Fruit fly (Drosophila melanogaster): ENCODE results near the gene Rab39.

Rab39 gene

DNA sequence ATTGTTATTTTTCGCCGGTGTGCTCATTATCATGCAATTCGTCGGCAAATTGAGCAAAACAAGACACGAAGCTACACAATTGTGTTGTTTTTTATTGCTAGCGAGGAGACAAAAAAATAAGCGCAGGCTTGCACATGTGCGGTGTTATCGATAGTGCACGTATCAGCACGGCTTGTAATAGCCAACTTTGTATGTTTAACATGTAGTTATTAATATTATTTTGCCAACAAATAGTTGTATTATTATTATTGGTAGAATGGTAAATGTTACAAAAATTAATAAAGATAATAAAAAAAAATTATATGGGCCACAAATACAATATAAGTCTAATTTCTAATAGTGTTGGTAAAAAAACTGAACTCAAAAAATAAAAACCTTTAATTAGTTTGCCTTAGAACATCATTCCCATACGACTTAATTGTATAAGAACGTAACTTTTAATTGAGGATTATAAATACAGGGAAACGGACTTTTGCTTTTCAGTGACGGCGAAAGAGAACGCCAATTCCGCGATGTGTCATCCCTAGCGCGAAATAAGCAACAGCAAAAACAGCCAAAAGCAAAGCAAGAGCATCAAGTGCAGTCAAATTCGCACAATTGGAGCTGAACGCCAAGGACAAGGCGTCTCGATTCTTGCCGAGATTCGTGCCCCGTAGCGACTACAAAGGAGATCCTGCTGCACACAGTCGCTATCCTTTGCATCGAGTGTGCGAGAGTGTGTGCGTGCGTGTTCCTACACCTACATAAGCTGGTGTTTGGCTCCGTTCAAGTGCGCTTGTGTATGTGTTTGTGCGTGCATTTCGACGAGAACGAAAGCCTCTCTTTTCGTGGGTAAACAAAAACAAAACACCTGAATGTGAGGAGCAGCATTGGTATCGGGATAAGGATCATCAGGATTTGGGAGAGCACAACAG lies 6.2 kb upstream of the Rab39 start, which contains the start of the genes NELF-B and CG12155:
Gene NELF-B, minus strand, starts transcription at position 111 of the 914 bp plus-strand sequence.
Gene CG12155, plus strand, starts transcription at position 505 of the 914 bp plus-strand sequence.
- TF ChIP-seq CG8478 (optimal IDR thresholded peaks at IDR 0.05) (no peak), usp (GFP tag; optimal IDR thresholded peaks at IDR 0.05) (no peak), Dll (optimal IDR thresholded peaks at IDR 0.05) (no peak), psq (optimal IDR thresholded peaks at IDR 0.05) (no peak), pan (optimal IDR thresholded peaks at IDR 0.05) (no peak), EcR (GFP tag; optimal IDR thresholded peaks at IDR 0.05) (no peak)

DNA sequence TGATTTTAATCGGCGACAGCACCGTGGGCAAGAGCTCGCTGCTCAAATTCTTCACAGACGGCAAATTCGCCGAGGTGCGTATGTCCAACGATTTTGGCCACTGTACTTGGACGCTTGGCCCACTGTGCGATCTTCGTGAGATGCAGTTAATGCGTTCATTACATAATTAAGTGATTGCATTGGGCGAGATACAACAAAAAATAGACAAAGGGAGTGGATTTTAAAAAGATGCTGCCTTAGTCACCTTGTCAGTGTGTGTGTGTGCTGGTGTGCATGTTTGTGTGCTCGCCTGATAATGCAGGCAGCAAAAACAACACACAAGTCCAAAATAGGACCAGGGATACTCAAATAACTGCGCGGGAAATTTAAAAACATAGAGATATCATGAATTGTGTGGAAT lies 539 bp downstream of the Rab39 start:
- TF ChIP-seq EcR (GFP tag; optimal IDR thresholded peaks at IDR 0.05) (no peak), pan (optimal IDR thresholded peaks at IDR 0.05) (no peak), CG8478 (optimal IDR thresholded peaks at IDR 0.05) (no peak), psq (optimal IDR thresholded peaks at IDR 0.05) (no peak), usp (GFP tag; optimal IDR thresholded peaks at IDR 0.05) (no peak), Dll (optimal IDR thresholded peaks at IDR 0.05) (no peak)

DNA sequence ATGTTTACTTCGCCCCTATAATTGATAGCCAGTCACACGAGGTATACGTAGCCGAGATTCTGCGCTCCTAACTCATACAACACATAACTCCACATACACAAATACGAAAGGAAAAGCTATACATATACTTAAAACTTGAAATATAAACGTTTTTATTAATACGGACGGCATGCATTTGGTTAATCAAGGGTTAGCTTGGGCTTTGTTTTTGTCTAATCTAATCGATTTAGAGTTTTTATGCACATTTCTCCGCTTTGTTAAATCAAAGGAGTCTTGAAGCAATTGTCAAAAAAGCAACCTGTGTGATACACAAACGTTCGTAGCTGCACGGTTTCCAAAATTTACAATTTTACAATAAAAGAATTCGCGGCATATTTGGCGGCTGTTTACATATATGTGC lies 1.9 kb downstream of the Rab39 start, which contains the start of gene Tom40:
Gene Tom40, plus strand, starts transcription at position 301 of the 400 bp plus-strand sequence.
- no peak for TF ChIP-seq EcR (GFP tag; optimal IDR thresholded peaks at IDR 0.05)
- TF ChIP-seq usp (GFP tag; optimal IDR thresholded peaks at IDR 0.05) = no peak
- TF ChIP-seq psq (optimal IDR thresholded peaks at IDR 0.05) = no peak
- TF ChIP-seq Dll (optimal IDR thresholded peaks at IDR 0.05) = no peak
- TF ChIP-seq CG8478 (optimal IDR thresholded peaks at IDR 0.05) = no peak
- TF ChIP-seq pan (optimal IDR thresholded peaks at IDR 0.05) = no peak

DNA sequence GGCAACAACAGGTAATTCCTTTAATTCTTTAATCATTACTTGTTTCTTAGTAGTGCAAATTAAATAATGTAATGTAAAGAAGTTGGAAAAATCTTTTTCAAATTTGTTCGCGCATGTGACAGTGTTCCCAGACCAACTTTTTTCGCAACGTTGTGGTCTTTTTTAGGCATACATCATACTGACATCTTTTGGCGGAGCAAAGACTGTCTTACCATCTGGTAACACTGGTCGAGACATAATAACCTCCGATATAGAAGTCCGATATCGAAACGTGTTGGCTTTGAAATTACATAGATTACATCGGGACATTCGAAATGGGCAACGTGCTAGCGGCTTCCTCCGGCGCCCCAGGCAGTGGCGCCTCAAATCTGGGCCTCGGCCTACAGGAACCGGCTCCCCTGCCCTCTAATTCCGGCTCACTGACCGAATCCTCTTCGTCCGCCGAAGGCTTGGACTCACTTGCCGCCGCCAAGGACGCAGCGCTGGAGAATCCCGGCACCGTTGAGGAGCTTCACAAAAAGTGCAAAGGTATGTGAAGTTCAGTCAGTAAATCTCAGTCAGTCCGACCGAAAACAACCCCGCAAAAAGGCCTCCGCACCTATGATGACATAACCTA lies 2.5 kb downstream of the Rab39 start:
- TF ChIP-seq pan (optimal IDR thresholded peaks at IDR 0.05) (no peak), usp (GFP tag; optimal IDR thresholded peaks at IDR 0.05) (no peak), Dll (optimal IDR thresholded peaks at IDR 0.05) (no peak), psq (optimal IDR thresholded peaks at IDR 0.05) (no peak), EcR (GFP tag; optimal IDR thresholded peaks at IDR 0.05) (no peak), CG8478 (optimal IDR thresholded peaks at IDR 0.05) (no peak)

DNA sequence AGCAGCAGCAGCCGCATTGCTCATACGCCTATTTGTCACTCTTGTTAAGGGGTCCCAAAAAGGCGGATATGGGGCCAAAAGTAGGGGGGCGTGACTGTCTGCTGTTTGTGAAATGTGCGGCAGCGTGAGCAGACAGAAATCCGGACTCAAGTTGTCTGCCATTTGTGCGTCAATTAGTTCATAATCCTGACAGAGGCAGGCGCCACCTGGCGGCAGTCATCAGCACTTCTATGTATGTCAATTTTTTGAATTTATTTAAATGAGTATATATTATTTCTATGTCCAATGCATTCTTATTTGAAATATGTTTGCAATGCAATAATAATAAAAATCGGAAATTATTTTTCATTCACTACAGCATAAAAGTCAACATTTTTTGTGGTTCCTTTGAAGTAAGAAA lies 9.3 kb downstream of the Rab39 start:
- TF ChIP-seq psq (optimal IDR thresholded peaks at IDR 0.05) (no peak), Dll (optimal IDR thresholded peaks at IDR 0.05) (no peak), usp (GFP tag; optimal IDR thresholded peaks at IDR 0.05) (no peak), CG8478 (optimal IDR thresholded peaks at IDR 0.05) (no peak), EcR (GFP tag; optimal IDR thresholded peaks at IDR 0.05) (no peak), pan (optimal IDR thresholded peaks at IDR 0.05) (no peak)

DNA sequence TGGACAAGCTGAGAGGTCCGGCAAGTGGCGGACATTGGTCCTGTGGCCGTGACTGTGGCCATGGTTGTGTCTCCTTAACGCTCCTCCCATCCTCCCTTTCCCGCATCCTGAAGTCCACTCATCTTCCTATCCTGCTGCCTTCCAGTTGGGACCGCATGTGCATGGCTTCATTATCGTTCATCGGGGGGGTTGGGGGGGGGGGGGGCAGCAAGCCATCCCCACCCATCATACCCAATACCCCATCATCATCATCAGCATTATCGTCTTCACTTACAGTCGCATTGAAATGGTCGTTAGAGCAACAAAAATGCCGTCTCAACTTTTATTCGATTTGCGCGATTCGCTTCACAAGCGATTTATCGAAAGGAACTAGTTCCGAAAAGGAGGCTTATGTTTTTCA lies 11.6 kb downstream of the Rab39 start:
- TF ChIP-seq EcR (GFP tag; optimal IDR thresholded peaks at IDR 0.05) (no peak), CG8478 (optimal IDR thresholded peaks at IDR 0.05) (no peak), pan (optimal IDR thresholded peaks at IDR 0.05) (no peak), usp (GFP tag; optimal IDR thresholded peaks at IDR 0.05) (no peak), psq (optimal IDR thresholded peaks at IDR 0.05) (no peak), Dll (optimal IDR thresholded peaks at IDR 0.05) (no peak)

DNA sequence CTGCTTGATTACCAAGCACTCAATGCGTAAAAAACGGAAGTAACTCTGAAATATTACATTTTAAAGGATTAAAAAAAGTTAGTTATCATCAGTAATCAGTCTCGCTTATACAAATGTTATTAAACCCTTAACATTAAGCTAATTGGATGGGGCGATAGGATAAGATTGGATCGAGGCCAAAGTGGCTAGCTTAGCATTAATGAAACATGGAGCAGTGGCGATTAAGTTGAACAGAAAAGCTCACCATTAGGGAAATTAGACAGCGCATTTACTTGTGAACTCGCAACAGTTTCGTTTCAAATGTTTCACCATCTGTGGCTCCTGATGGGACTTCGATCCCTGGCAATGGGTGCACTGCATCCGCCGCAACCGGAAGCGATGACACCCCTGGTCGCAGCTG lies 30.0 kb downstream of the Rab39 start, which contains the start of gene Ir7a:
Gene Ir7a, plus strand, starts transcription at position 301 of the 400 bp plus-strand sequence.
- TF ChIP-seq psq (optimal IDR thresholded peaks at IDR 0.05) (no peak), Dll (optimal IDR thresholded peaks at IDR 0.05) (no peak), CG8478 (optimal IDR thresholded peaks at IDR 0.05) (no peak)

DNA sequence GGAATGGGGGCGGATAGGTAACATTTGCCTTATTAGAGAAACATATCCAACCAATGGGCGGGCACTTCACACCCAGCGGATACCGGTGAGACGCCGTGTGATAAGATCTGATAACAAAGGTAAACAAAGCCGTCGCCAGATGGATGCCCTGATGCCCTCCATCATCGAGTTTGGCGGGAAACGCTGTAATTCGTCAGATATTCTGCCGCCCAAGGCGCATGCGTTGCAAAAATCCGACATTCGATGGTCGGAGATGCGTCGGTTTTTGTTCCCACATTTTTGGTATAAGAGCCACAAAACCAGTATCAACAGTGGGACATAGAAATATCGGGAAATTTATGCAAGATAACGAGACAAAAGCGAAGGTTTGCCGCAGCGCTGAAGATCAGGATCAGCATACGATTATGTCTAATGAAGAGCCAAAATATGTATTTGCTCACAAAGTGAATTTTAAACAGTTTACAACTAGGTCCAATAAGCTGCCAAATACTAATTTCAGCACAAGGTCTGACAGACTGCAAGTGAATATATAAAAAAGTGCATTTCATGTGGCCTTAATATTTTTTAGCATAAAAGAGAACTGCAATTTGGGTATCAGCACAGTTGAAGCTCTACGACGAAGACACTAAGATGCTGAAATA lies 33.5 kb downstream of the Rab39 start, which contains the start of gene CG34338:
Gene CG34338, plus strand, starts transcription at position 591 of the 641 bp plus-strand sequence.
- TF ChIP-seq CG8478 (optimal IDR thresholded peaks at IDR 0.05) (no peak), psq (optimal IDR thresholded peaks at IDR 0.05) (no peak), Dll (optimal IDR thresholded peaks at IDR 0.05) (no peak)

DNA sequence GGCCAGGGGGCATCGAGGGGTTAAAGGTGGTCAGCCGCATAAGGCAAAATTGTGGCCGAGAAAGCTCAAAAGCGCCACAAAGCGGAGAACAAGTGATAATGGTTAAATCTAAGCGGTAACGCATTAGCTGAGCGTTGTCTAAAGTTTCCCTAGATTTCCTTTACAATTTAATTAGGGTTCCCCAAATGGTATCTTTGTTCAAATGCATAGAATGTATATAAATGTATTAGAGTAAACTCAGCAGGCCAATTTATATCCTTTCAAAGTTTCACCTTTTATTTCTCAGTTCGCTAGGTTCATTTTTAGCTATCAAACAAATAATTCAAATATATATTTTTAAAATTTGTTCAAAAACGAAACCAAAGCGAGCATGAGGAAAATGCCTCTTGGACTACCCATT lies 43.2 kb downstream of the Rab39 start, which contains the start of gene CG32718:
Gene CG32718, plus strand, starts transcription at position 301 of the 400 bp plus-strand sequence.
- TF ChIP-seq psq (optimal IDR thresholded peaks at IDR 0.05) = no peak
- no peak for TF ChIP-seq EcR (GFP tag; optimal IDR thresholded peaks at IDR 0.05)
- no peak for TF ChIP-seq Dll (optimal IDR thresholded peaks at IDR 0.05)
- no peak for TF ChIP-seq usp (GFP tag; optimal IDR thresholded peaks at IDR 0.05)
- TF ChIP-seq CG8478 (optimal IDR thresholded peaks at IDR 0.05) = no peak
- no peak for TF ChIP-seq pan (optimal IDR thresholded peaks at IDR 0.05)
